Worm (Caenorhabditis elegans) whole organism, late embryonic: Measurements from ENCODE around the gene cyp-35A2.

Experiments
- C08G9.2 ChIP-seq: sonication (generic microtip); optimal IDR thresholded peaks from 2 replicates; lab custom pipeline; 2016; ENCODE audit warnings: mild to moderate bottlenecking, missing genetic modification characterization, moderate library complexity, missing compliant biosample characterization
- F13H6.1 ChIP-seq: sonication (generic microtip); optimal IDR thresholded peaks from 2 replicates; lab custom pipeline; 2016; ENCODE audit warnings: missing genetic modification characterization, missing compliant biosample characterization
- Y22D7AL.16 ChIP-seq: sonication (generic microtip); optimal IDR thresholded peaks from 2 replicates; lab custom pipeline; 2016; ENCODE audit warnings: missing genetic modification characterization, missing compliant biosample characterization
- ahr-1 ChIP-seq: sonication (generic microtip); optimal IDR thresholded peaks from 2 replicates; lab custom pipeline; 2016; ENCODE audit warnings: missing genetic modification characterization, missing compliant biosample characterization
- ceh-19 ChIP-seq: fragments of 200-800 bp; sonication (Bioruptor generic); optimal IDR thresholded peaks from 2 replicates; lab custom pipeline; 2018; ENCODE audit warnings: mild to moderate bottlenecking, missing genetic modification characterization, missing compliant biosample characterization
- ceh-22 ChIP-seq: sonication (generic microtip); optimal IDR thresholded peaks from 2 replicates; lab custom pipeline; 2017; ENCODE audit warnings: missing biosample characterization, missing genetic modification characterization
- ceh-24 ChIP-seq: sonication (generic microtip); optimal IDR thresholded peaks from 2 replicates; lab custom pipeline; 2016; ENCODE audit warnings: mild to moderate bottlenecking, missing genetic modification characterization, missing compliant biosample characterization
- ceh-31 ChIP-seq: sonication (generic microtip); optimal IDR thresholded peaks from 2 replicates; lab custom pipeline; 2016; ENCODE audit warnings: missing genetic modification characterization, missing compliant biosample characterization
- ceh-34 ChIP-seq: sonication (generic microtip); optimal IDR thresholded peaks from 2 replicates; lab custom pipeline; 2016; ENCODE audit warnings: mild to moderate bottlenecking, missing genetic modification characterization, missing compliant biosample characterization
- ceh-45 ChIP-seq: fragments of 200-800 bp; sonication (Bioruptor generic); IDR thresholded peaks from 2 replicates; pipeline ENCODE4 v1.3.6; 2022; ENCODE audit warnings: missing genetic modification reagents, missing genetic modification characterization, missing compliant biosample characterization
- ceh-48 ChIP-seq: sonication (generic microtip); optimal IDR thresholded peaks from 2 replicates; lab custom pipeline; 2016; ENCODE audit warnings: missing genetic modification characterization, inconsistent platforms, missing compliant biosample characterization
- dmd-4 ChIP-seq: sonication (generic microtip); optimal IDR thresholded peaks from 2 replicates; lab custom pipeline; 2016; ENCODE audit warnings: borderline replicate concordance, missing genetic modification characterization, missing compliant biosample characterization
- dve-1 ChIP-seq: sonication (generic microtip); optimal IDR thresholded peaks from 2 replicates; lab custom pipeline; 2017; ENCODE audit warnings: antibody characterized with exemption, mild to moderate bottlenecking, missing genetic modification characterization, missing compliant biosample characterization
- elt-2 ChIP-seq: sonication (generic microtip); optimal IDR thresholded peaks from 2 replicates; lab custom pipeline; 2016; ENCODE audit warnings: missing genetic modification reagents, missing genetic modification characterization, missing compliant biosample characterization
- elt-4 ChIP-seq: sonication (generic microtip); optimal IDR thresholded peaks from 2 replicates; lab custom pipeline; 2016; ENCODE audit warnings: missing genetic modification characterization, missing compliant biosample characterization
- eyg-1 ChIP-seq: sonication (generic microtip); optimal IDR thresholded peaks from 2 replicates; lab custom pipeline; 2016; ENCODE audit warnings: missing genotype, missing genetic modification characterization, missing compliant biosample characterization
- fax-1 ChIP-seq: sonication (generic microtip); optimal IDR thresholded peaks from 2 replicates; lab custom pipeline; 2016; ENCODE audit warnings: missing genotype, missing genetic modification characterization, missing compliant biosample characterization
- fkh-6 ChIP-seq: sonication (generic microtip); optimal IDR thresholded peaks from 2 replicates; lab custom pipeline; 2016; ENCODE audit warnings: missing genetic modification characterization, missing compliant biosample characterization
- gmeb-2 ChIP-seq: sonication (generic microtip); optimal IDR thresholded peaks from 2 replicates; lab custom pipeline; 2016; ENCODE audit warnings: missing genetic modification characterization, inconsistent platforms, missing compliant biosample characterization
- hlh-15 ChIP-seq: sonication (generic microtip); optimal IDR thresholded peaks from 2 replicates; lab custom pipeline; 2016; ENCODE audit warnings: missing genetic modification characterization, missing compliant biosample characterization
- hlh-30 ChIP-seq: sonication (generic microtip); optimal IDR thresholded peaks from 2 replicates; lab custom pipeline; 2017; ENCODE audit warnings: antibody characterized with exemption, missing genetic modification characterization, missing compliant biosample characterization; ENCODE audit not compliant: insufficient read depth
- hlh-6 ChIP-seq: sonication (generic microtip); optimal IDR thresholded peaks from 2 replicates; lab custom pipeline; 2016; ENCODE audit warnings: missing genotype, missing genetic modification characterization, missing compliant biosample characterization
- lin-11 ChIP-seq: fragments of 200-800 bp; sonication (Bioruptor generic); optimal IDR thresholded peaks from 2 replicates; lab custom pipeline; 2018; ENCODE audit warnings: mild to moderate bottlenecking, missing genetic modification characterization, missing compliant biosample characterization
- madf-2 ChIP-seq: sonication (generic microtip); optimal IDR thresholded peaks from 2 replicates; lab custom pipeline; 2017; ENCODE audit warnings: missing genetic modification characterization, missing compliant biosample characterization
- nfya-1 ChIP-seq: sonication (generic microtip); optimal IDR thresholded peaks from 2 replicates; lab custom pipeline; 2017; ENCODE audit warnings: missing genetic modification characterization, mild to moderate bottlenecking, missing compliant biosample characterization, antibody characterized with exemption, moderate library complexity
- nhr-11 ChIP-seq: fragments of 150-350 bp; optimal IDR thresholded peaks from 2 replicates; lab custom pipeline; 2014; ENCODE audit warnings: missing biosample characterization, missing genetic modification characterization
- npax-4 ChIP-seq: sonication (generic microtip); optimal IDR thresholded peaks from 2 replicates; lab custom pipeline; 2016; ENCODE audit warnings: missing genetic modification characterization, missing compliant biosample characterization
- odd-2 ChIP-seq: sonication (generic microtip); optimal IDR thresholded peaks from 2 replicates; lab custom pipeline; 2017; ENCODE audit warnings: antibody characterized with exemption, mild to moderate bottlenecking, missing genetic modification characterization, missing compliant biosample characterization
- pha-2 ChIP-seq: sonication (generic microtip); optimal IDR thresholded peaks from 2 replicates; lab custom pipeline; 2017; ENCODE audit warnings: mild to moderate bottlenecking, missing genetic modification characterization, missing compliant biosample characterization
- pros-1 ChIP-seq: fragments of 150-350 bp; optimal IDR thresholded peaks from 2 replicates; lab custom pipeline; 2014; ENCODE audit warnings: missing biosample characterization, missing genetic modification reagents, missing genetic modification characterization
- rnt-1 ChIP-seq: sonication (generic microtip); optimal IDR thresholded peaks from 2 replicates; lab custom pipeline; 2016; ENCODE audit warnings: missing genetic modification characterization, missing compliant biosample characterization
- sdc-2 ChIP-seq: sonication (generic microtip); optimal IDR thresholded peaks from 2 replicates; lab custom pipeline; 2016; ENCODE audit warnings: missing genotype, missing genetic modification characterization, missing compliant biosample characterization
- sox-2 ChIP-seq: fragments of 200-800 bp; sonication (Bioruptor generic); IDR thresholded peaks from 2 replicates; pipeline ENCODE4 v1.3.6; 2022; ENCODE audit warnings: missing genetic modification reagents, missing genetic modification characterization, missing compliant biosample characterization
- sox-4 ChIP-seq: sonication (generic microtip); optimal IDR thresholded peaks from 2 replicates; lab custom pipeline; 2017; ENCODE audit warnings: mild to moderate bottlenecking, missing genetic modification characterization, inconsistent platforms, missing compliant biosample characterization
- tbx-2 ChIP-seq: sonication (generic microtip); optimal IDR thresholded peaks from 2 replicates; lab custom pipeline; 2016; ENCODE audit warnings: missing genetic modification characterization, missing compliant biosample characterization
- unc-3 ChIP-seq, 2 experiments: fragments of 200-800 bp in 1 of 2; sonication (Bioruptor generic) in 1 of 2; sonication (generic microtip) in 1 of 2; conservative IDR thresholded peaks in 1 of 2; optimal IDR thresholded peaks in 1 of 2; 2 replicates each; pipeline versions ENCODE4 v1.3.6 to Lab custom; 2016 to 2022; ENCODE audit warnings: missing compliant biosample characterization in 2 of 2, missing genetic modification characterization in 2 of 2, missing genetic modification reagents in 1 of 2
- unc-55 ChIP-seq: sonication (generic microtip); optimal IDR thresholded peaks from 2 replicates; lab custom pipeline; 2017; ENCODE audit warnings: missing biosample characterization, missing genetic modification reagents, missing genetic modification characterization
- ztf-16 ChIP-seq: sonication (generic microtip); optimal IDR thresholded peaks from 2 replicates; lab custom pipeline; 2017; ENCODE audit warnings: missing genetic modification characterization, missing compliant biosample characterization

The cyp-35A2 gene

DNA sequence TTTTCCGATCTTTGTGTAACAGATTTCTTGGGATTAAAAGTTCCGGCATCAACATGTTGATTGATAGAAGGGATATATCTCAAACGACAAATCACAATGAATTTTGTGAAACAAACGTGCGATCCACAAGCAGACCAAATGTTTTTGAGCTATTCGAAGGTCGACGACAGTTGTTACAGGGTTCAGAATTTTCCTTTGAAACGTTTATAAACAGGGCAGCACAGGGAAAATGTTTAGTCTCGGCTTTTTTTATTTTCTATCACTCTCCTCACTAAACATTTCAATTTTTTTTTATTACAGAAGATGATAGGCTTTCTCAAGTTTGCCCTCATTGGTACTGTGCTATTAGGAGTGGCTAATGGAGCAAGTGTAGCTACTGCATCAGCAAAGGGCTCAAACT is 969 bp upstream of the cyp-35A2 start, which contains the start of gene exc-13:
Gene exc-13 (plus strand): TSS at position 301 of the 400 bp plus-strand sequence.
- no peak for TF ChIP-seq pha-2 (tag; lab: Kevin White, UChicago)
- TF ChIP-seq sox-2 (GFP tag; lab: Robert Waterston, UW) = no peak
- TF ChIP-seq ahr-1 (tag; lab: Kevin White, UChicago) = no peak
- TF ChIP-seq pros-1 (tag; lab: Kevin White, UChicago) = no peak
- TF ChIP-seq fkh-6 = no peak
- no peak for TF ChIP-seq sox-4 (tag; lab: Kevin White, UChicago)
- TF ChIP-seq ceh-22 (tag; lab: Kevin White, UChicago) = no peak
- no peak for TF ChIP-seq gmeb-2 (tag; lab: Kevin White, UChicago)
- TF ChIP-seq rnt-1 (tag; lab: Kevin White, UChicago) = no peak
- no peak for TF ChIP-seq madf-2
- TF ChIP-seq fax-1 (tag; lab: Kevin White, UChicago) = no peak
- no peak for TF ChIP-seq hlh-15 (tag; lab: Kevin White, UChicago)
- TF ChIP-seq ceh-45 (GFP tag; lab: Robert Waterston, UW) = no peak
- no peak for TF ChIP-seq dve-1 (tag; lab: Kevin White, UChicago)
- TF ChIP-seq odd-2 (tag; lab: Kevin White, UChicago) = no peak
- TF ChIP-seq, all 69 proteins: peak for 0

DNA sequence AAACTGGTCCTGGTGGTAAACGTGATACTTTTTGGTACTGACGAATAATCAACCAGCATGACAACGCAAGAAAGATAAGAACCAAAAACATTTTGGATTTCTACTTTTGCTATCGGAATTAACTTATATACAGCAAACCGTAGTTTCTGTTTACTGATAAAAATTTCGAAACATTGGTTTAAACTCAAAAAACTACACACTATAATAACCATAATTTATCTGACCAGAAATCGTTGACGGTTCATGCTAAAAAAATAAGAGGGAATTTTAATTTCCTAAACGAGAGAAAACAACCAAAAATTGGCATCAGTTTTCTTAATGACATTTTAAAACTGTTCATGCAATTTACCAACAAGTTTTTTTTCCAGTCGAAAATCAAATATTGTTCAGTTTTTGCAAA is 2.3 kb downstream of the cyp-35A2 start, which contains the start of gene cyp-35A1:
Gene cyp-35A1 (minus strand): TSS at position 101 of the 400 bp plus-strand sequence.
- TF ChIP-seq ceh-31 (tag; lab: Kevin White, UChicago) (no peak), dmd-4 (tag; lab: Kevin White, UChicago) (no peak), ceh-19 (GFP tag; lab: Kevin White, UChicago) (no peak), unc-55 (GFP tag; lab: Kevin White, UChicago) (no peak), ceh-48 (tag; lab: Kevin White, UChicago) (no peak)

DNA sequence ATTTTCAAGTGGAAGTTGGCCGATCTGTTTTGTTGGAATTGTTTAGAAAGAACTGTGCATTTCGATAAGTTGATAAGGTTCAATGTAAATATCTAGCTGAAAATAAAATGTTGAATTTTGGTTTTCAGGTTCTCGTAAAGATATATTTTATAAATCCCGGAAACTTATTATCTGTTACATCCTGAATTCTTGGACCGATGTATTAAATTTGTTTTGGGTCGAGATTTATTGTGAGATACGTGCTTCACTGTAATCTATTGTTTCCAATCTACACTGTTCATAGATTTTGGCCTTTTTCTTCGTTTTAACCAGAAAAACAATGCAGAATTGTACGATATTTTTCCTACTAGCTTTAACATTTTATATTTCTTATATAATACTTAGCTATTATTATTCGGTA is 6.8 kb downstream of the cyp-35A2 start, which contains the start of gene C03G6.6:
Gene C03G6.6 (plus strand): TSS at position 301 of the 400 bp plus-strand sequence.
- no peak for TF ChIP-seq pha-2 (tag; lab: Kevin White, UChicago)
- no peak for TF ChIP-seq hlh-30 (tag; lab: Kevin White, UChicago)
- TF ChIP-seq elt-2 (tag; lab: Kevin White, UChicago) = no peak
- no peak for TF ChIP-seq C08G9.2
- no peak for TF ChIP-seq ceh-31 (tag; lab: Kevin White, UChicago)
- TF ChIP-seq sdc-2 (tag; lab: Kevin White, UChicago) = no peak
- TF ChIP-seq ceh-24 (tag; lab: Kevin White, UChicago) = no peak
- TF ChIP-seq, all 69 proteins: peak for 0

DNA sequence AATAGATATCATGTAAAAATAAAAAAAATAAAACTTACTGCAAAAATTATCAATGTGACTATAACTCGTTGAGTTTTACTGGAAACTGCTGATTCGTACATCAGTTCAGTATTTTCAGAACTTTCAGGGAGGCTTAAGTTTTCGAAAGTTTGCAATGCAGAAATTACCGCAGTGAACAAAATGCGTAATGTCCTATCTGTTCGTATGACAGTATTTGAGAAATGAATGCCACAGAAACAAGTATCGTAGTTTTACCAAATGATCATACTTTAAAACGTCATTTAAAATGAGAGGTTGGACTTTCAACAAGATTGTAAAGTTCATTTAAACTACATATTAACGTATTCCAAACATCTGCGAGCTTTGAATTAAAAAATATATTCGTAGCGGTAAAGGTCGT is 7.3 kb downstream of the cyp-35A2 start, which contains the start of gene C03G6.21:
Gene C03G6.21 (minus strand): TSS at position 101 of the 400 bp plus-strand sequence.
- TF ChIP-seq tbx-2 (tag; lab: Kevin White, UChicago) (no peak), hlh-15 (tag; lab: Kevin White, UChicago) (no peak), hlh-6 (tag; lab: Kevin White, UChicago) (no peak)

DNA sequence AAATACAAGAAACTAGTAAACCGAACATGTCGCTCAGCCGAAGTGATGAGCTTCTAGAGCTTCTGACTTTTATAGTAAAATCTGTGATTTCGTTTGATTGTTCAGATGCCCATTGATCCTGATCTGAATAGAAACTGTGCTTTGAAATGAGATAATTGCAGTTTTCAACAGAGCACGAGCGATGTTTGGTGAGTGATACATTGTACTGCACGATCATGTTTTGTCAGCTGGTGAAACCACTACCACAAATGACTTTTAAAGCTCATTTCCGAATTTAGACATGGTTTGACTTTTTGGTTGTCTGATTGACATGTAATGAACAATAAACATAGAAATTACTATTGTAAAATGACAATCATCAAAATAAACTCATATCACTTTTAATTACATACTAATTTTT is 8.5 kb downstream of the cyp-35A2 start, which contains the start of gene tag-293:
Gene tag-293 (minus strand): TSS at position 101 of the 400 bp plus-strand sequence.
- no peak for TF ChIP-seq npax-4 (tag; lab: Kevin White, UChicago)
- TF ChIP-seq hlh-15 (tag; lab: Kevin White, UChicago) = no peak
- no peak for TF ChIP-seq eyg-1
- no peak for TF ChIP-seq pha-2 (tag; lab: Kevin White, UChicago)
- TF ChIP-seq F13H6.1 (tag; lab: Kevin White, UChicago) = no peak
- TF ChIP-seq ceh-34 (tag; lab: Kevin White, UChicago) = no peak
- TF ChIP-seq ahr-1 (tag; lab: Kevin White, UChicago) = no peak
- no peak for TF ChIP-seq nhr-11
- TF ChIP-seq elt-4 (tag; lab: Kevin White, UChicago) = no peak
- TF ChIP-seq odd-2 (tag; lab: Kevin White, UChicago) = no peak
- no peak for TF ChIP-seq lin-11 (tag; lab: Kevin White, UChicago)
- no peak for TF ChIP-seq unc-3 (GFP tag; conservative IDR thresholded peaks at IDR 0.05; lab: Robert Waterston, UW)
- TF ChIP-seq unc-3 (tag; optimal IDR thresholded peaks at IDR 0.05; lab: Kevin White, UChicago) = no peak
- no peak for TF ChIP-seq Y22D7AL.16
- no peak for TF ChIP-seq ceh-19 (GFP tag; lab: Kevin White, UChicago)
- TF ChIP-seq nfya-1 (tag; lab: Kevin White, UChicago) = no peak
- no peak for TF ChIP-seq unc-55 (GFP tag; lab: Kevin White, UChicago)
- TF ChIP-seq ceh-45 (GFP tag; lab: Robert Waterston, UW) = no peak
- TF ChIP-seq ztf-16 (tag; lab: Kevin White, UChicago) = no peak
